Worm (Caenorhabditis elegans) whole organism, late embryonic: ENCODE measurements around the gene E01G4.3.

Experiments used
- C38D4.7 ChIP-seq: fragments of 200-800 bp; sonication (Bioruptor generic); optimal IDR thresholded peaks from 2 replicates; lab custom pipeline; 2018; ENCODE audit warnings: mild to moderate bottlenecking, missing genetic modification characterization, moderate library complexity, missing compliant biosample characterization
- T23F11.4 ChIP-seq: fragments of 200-800 bp; sonication (Bioruptor generic); optimal IDR thresholded peaks from 2 replicates; lab custom pipeline; 2018; ENCODE audit warnings: mild to moderate bottlenecking, missing genetic modification characterization, missing compliant biosample characterization
- ama-1 ChIP-seq: fragments of 150-350 bp; optimal IDR thresholded peaks from 2 replicates; lab custom pipeline; 2014
- ceh-19 ChIP-seq: fragments of 200-800 bp; sonication (Bioruptor generic); optimal IDR thresholded peaks from 2 replicates; lab custom pipeline; 2018; ENCODE audit warnings: mild to moderate bottlenecking, missing genetic modification characterization, missing compliant biosample characterization
- ceh-30 ChIP-seq: fragments of 150-350 bp; optimal IDR thresholded peaks from 2 replicates; lab custom pipeline; 2014; ENCODE audit warnings: missing biosample characterization, missing genetic modification characterization
- ceh-48 ChIP-seq: sonication (generic microtip); optimal IDR thresholded peaks from 2 replicates; lab custom pipeline; 2016; ENCODE audit warnings: missing genetic modification characterization, inconsistent platforms, missing compliant biosample characterization
- ceh-6 ChIP-seq: fragments of 200-800 bp; sonication (Bioruptor generic); optimal IDR thresholded peaks from 2 replicates; lab custom pipeline; 2018; ENCODE audit warnings: mild to moderate bottlenecking, missing genetic modification characterization, missing compliant biosample characterization
- pha-4 ChIP-seq: fragments of 150-350 bp; optimal IDR thresholded peaks from 2 replicates; lab custom pipeline; 2018; ENCODE audit warnings: missing biosample characterization, missing genetic modification reagents, missing genetic modification characterization
- pqm-1 ChIP-seq: sonication (generic microtip); optimal IDR thresholded peaks from 2 replicates; lab custom pipeline; 2016; ENCODE audit warnings: missing genetic modification characterization, missing compliant biosample characterization
- tbx-7 ChIP-seq: sonication (generic microtip); optimal IDR thresholded peaks from 2 replicates; lab custom pipeline; 2016; ENCODE audit warnings: missing genotype, missing genetic modification characterization, missing compliant biosample characterization
- zip-5 ChIP-seq: sonication (generic microtip); optimal IDR thresholded peaks from 2 replicates; lab custom pipeline; 2016; ENCODE audit warnings: missing genetic modification characterization, missing compliant biosample characterization

DNA sequence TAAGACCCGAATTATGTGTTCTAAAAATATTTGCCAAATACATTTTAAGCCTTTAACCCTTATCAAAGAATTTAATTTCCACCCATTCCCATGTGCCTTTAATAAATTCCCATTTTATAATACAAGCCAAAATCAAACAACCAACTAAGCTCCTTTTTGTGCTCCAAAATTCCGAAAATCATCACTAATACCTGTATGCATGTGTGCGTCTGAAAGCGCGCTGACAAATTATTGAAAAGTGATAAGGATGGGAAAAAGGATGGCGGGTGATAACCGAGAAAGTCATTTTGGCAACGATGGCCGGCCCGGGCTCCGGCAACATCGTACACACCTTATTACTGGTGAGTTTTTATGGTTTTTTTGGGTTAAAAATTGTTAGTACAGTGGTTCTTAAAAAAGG is 38.1 kb upstream of the E01G4.3 start, which contains the start of gene nep-17:
- no peak for TF ChIP-seq ama-1 (lab: Kevin White, UChicago)
- TF ChIP-seq ceh-6 (GFP tag; lab: Kevin White, UChicago), result no peak
- TF ChIP-seq ceh-19 (GFP tag; lab: Kevin White, UChicago), result no peak
- no peak for TF ChIP-seq pha-4 (tag; lab: Kevin White, UChicago)
- no peak for TF ChIP-seq C38D4.7 (GFP tag; lab: Kevin White, UChicago)
- TF ChIP-seq zip-5 (tag; lab: Kevin White, UChicago), result no peak
- no peak for TF ChIP-seq ceh-48
- no peak for TF ChIP-seq T23F11.4 (GFP tag; lab: Kevin White, UChicago)
- TF ChIP-seq pqm-1, result no peak
- TF ChIP-seq tbx-7, result no peak
- TF ChIP-seq ceh-30 (tag; lab: Kevin White, UChicago), result no peak
